Fruit fly (Drosophila melanogaster) whole organism, embryonic: ENCODE data around the gene SkpC.
A peak's percentile ranks its signal among the peaks of the same experiment; 100 is the strongest.

Experiments used
- Asciz ChIP-seq: fragments of 200-800 bp; sonication (Bioruptor generic); optimal IDR thresholded peaks from 2 replicates; lab custom pipeline; 2017; ENCODE audit warnings: missing biosample characterization, mild to moderate bottlenecking, missing genetic modification characterization, missing genetic modification reagents
- Atf-2 ChIP-seq: fragments of 200-800 bp; sonication (Bioruptor generic); optimal IDR thresholded peaks from 2 replicates; lab custom pipeline; 2016; ENCODE audit warnings: missing biosample characterization, missing genetic modification characterization
- BEAF-32 ChIP-seq: fragments of 200-800 bp; sonication (Bioruptor generic); optimal IDR thresholded peaks from 3 replicates; lab custom pipeline; 2017; ENCODE audit warnings: missing biosample characterization, missing genetic modification characterization, mild to moderate bottlenecking, moderate library complexity, missing genetic modification reagents
- BtbVII ChIP-seq: fragments of 200-800 bp; sonication (Bioruptor generic); optimal IDR thresholded peaks from 3 replicates; lab custom pipeline; 2017; ENCODE audit warnings: missing biosample characterization, mild to moderate bottlenecking, missing genetic modification characterization
- CG10147 ChIP-seq: fragments of 200-800 bp; sonication (Bioruptor generic); optimal IDR thresholded peaks from 2 replicates; lab custom pipeline; 2019; ENCODE audit warnings: missing biosample characterization, mild to moderate bottlenecking, missing genetic modification characterization, moderate library complexity
- CG10274 ChIP-seq: fragments of 200-800 bp; sonication (Bioruptor generic); optimal IDR thresholded peaks from 3 replicates; lab custom pipeline; 2017; ENCODE audit warnings: missing biosample characterization, mild to moderate bottlenecking, missing genetic modification characterization
- CG10366 ChIP-seq: fragments of 200-800 bp; sonication (Bioruptor generic); IDR thresholded peaks from 2 replicates; pipeline ENCODE4 v1.3.6; 2022; ENCODE audit warnings: missing biosample characterization, missing genetic modification characterization
- CG13424 ChIP-seq: fragments of 200-800 bp; sonication (Bioruptor generic); optimal IDR thresholded peaks from 2 replicates; lab custom pipeline; 2019; ENCODE audit warnings: missing biosample characterization, mild to moderate bottlenecking, missing genetic modification characterization, moderate library complexity
- CG13775 ChIP-seq: fragments of 200-800 bp; sonication (Bioruptor generic); optimal IDR thresholded peaks from 3 replicates; lab custom pipeline; 2017; ENCODE audit warnings: missing biosample characterization, mild to moderate bottlenecking, missing genetic modification characterization
- CG14965 ChIP-seq: fragments of 200-800 bp; sonication (Bioruptor generic); optimal IDR thresholded peaks from 2 replicates; lab custom pipeline; 2016; ENCODE audit warnings: missing biosample characterization, missing genetic modification characterization, borderline replicate concordance
- CG1603 ChIP-seq: fragments of 200-800 bp; sonication (Bioruptor generic); optimal IDR thresholded peaks from 2 replicates; lab custom pipeline; 2019; ENCODE audit warnings: missing biosample characterization, mild to moderate bottlenecking, missing genetic modification characterization, moderate library complexity
- CG17802 ChIP-seq: fragments of 200-800 bp; sonication (Bioruptor generic); optimal IDR thresholded peaks from 2 replicates; lab custom pipeline; 2018; ENCODE audit warnings: missing biosample characterization, mild to moderate bottlenecking, missing genetic modification characterization, moderate library complexity
- CG3995 ChIP-seq: fragments of 200-800 bp; sonication (Bioruptor generic); optimal IDR thresholded peaks from 3 replicates; lab custom pipeline; 2016; ENCODE audit warnings: missing biosample characterization, missing genetic modification characterization
- CG42726 ChIP-seq: fragments of 200-800 bp; sonication (Bioruptor generic); IDR thresholded peaks from 2 replicates; pipeline ENCODE4 v1.3.6; 2022; ENCODE audit warnings: missing biosample characterization, missing genetic modification characterization; ENCODE audit not compliant: partially characterized antibody
- CG6765 ChIP-seq: fragments of 200-800 bp; sonication (Bioruptor generic); optimal IDR thresholded peaks from 3 replicates; lab custom pipeline; 2017; ENCODE audit warnings: missing biosample characterization, mild to moderate bottlenecking, missing genetic modification characterization
- CG6813 ChIP-seq: fragments of 200-800 bp; sonication (Bioruptor generic); optimal IDR thresholded peaks from 2 replicates; lab custom pipeline; 2017; ENCODE audit warnings: missing biosample characterization, missing genetic modification characterization, mild to moderate bottlenecking, moderate library complexity, missing genetic modification reagents
- CG9437 ChIP-seq: fragments of 200-800 bp; sonication (Bioruptor generic); optimal IDR thresholded peaks from 2 replicates; lab custom pipeline; 2018; ENCODE audit warnings: missing biosample characterization, mild to moderate bottlenecking, missing genetic modification characterization
- D ChIP-seq, 2 experiments: fragments of 200-800 bp in 1 of 2; fragments of >200 bp in 1 of 2; sonication (Bioruptor generic) in 1 of 2; optimal IDR thresholded peaks; 2 replicates in 1 of 2; 3 replicates in 1 of 2; lab custom pipeline; 2017; ENCODE audit warnings: mild to moderate bottlenecking in 1 of 2, missing biosample characterization in 1 of 2, missing genetic modification characterization in 1 of 2, missing genetic modification reagents in 1 of 2
- D19A ChIP-seq: fragments of 200-800 bp; optimal IDR thresholded peaks from 3 replicates; lab custom pipeline; 2019; ENCODE audit warnings: missing biosample characterization, mild to moderate bottlenecking, missing genetic modification characterization, moderate library complexity
- D19B ChIP-seq: fragments of 200-800 bp; sonication (Bioruptor generic); optimal IDR thresholded peaks from 2 replicates; lab custom pipeline; 2017; ENCODE audit warnings: missing biosample characterization, mild to moderate bottlenecking, missing genetic modification characterization
- Dp ChIP-seq: fragments of 200-800 bp; sonication (Bioruptor generic); optimal IDR thresholded peaks from 2 replicates; lab custom pipeline; 2018; ENCODE audit warnings: missing biosample characterization, mild to moderate bottlenecking, missing genetic modification characterization, moderate library complexity
- GATAe ChIP-seq: fragments of 200-800 bp; sonication (Bioruptor generic); conservative IDR thresholded peaks from 2 replicates; pipeline ENCODE4 v1.3.6; 2022; ENCODE audit warnings: missing biosample characterization, missing genetic modification characterization
- Gsc ChIP-seq: fragments of 200-800 bp; sonication (Bioruptor generic); IDR thresholded peaks from 2 replicates; pipeline ENCODE4 v1.3.6; 2022; ENCODE audit warnings: missing biosample characterization, missing genetic modification characterization
- HmgZ ChIP-seq: fragments of 200-800 bp; sonication (Bioruptor generic); optimal IDR thresholded peaks from 2 replicates; lab custom pipeline; 2018; ENCODE audit warnings: missing biosample characterization, mild to moderate bottlenecking, missing genetic modification characterization
- Kr ChIP-seq: fragments of 200-800 bp; sonication (Bioruptor generic); optimal IDR thresholded peaks from 2 replicates; lab custom pipeline; 2017; ENCODE audit warnings: missing biosample characterization, mild to moderate bottlenecking, missing genetic modification characterization
- Lhr ChIP-seq: fragments of 200-800 bp; sonication (Bioruptor generic); optimal IDR thresholded peaks from 3 replicates; lab custom pipeline; 2017; ENCODE audit warnings: mild to moderate bottlenecking, missing biosample characterization, missing genetic modification reagents, missing genetic modification characterization
- Lpt ChIP-seq: fragments of >200 bp; optimal IDR thresholded peaks from 2 replicates; lab custom pipeline; 2018; ENCODE audit warnings: missing biosample characterization, missing genetic modification characterization
- Mrtf ChIP-seq: fragments of 200-800 bp; sonication (Bioruptor generic); IDR thresholded peaks from 3 replicates; pipeline ENCODE4 v1.3.6; 2022; ENCODE audit warnings: missing biosample characterization, missing genetic modification characterization
- Myb ChIP-seq: fragments of 200-800 bp; sonication (Bioruptor generic); optimal IDR thresholded peaks from 2 replicates; lab custom pipeline; 2016; ENCODE audit warnings: missing biosample characterization, missing genetic modification characterization
- Poxn ChIP-seq: fragments of 200-800 bp; sonication (Bioruptor generic); IDR thresholded peaks from 2 replicates; pipeline ENCODE4 v1.3.6; 2022; ENCODE audit warnings: missing biosample characterization, missing genetic modification characterization
- Ravus ChIP-seq: fragments of 200-800 bp; sonication (Bioruptor generic); IDR thresholded peaks from 2 replicates; pipeline ENCODE4 v1.3.6; 2022; ENCODE audit warnings: missing biosample characterization, missing genetic modification characterization
- Scr ChIP-seq: fragments of 200-800 bp; sonication (Bioruptor generic); IDR thresholded peaks from 2 replicates; pipeline ENCODE4 v1.3.6; 2022; ENCODE audit warnings: missing biosample characterization, missing genetic modification characterization; ENCODE audit not compliant: partially characterized antibody
- Ssrp ChIP-seq: fragments of 200-800 bp; sonication (Bioruptor generic); optimal IDR thresholded peaks from 2 replicates; lab custom pipeline; 2018; ENCODE audit warnings: missing biosample characterization, mild to moderate bottlenecking, missing genetic modification characterization, moderate library complexity
- TFAM ChIP-seq: fragments of 200-800 bp; sonication (Bioruptor generic); optimal IDR thresholded peaks from 2 replicates; lab custom pipeline; 2017; ENCODE audit warnings: missing biosample characterization, missing genetic modification characterization, inconsistent platforms
- Vsx1 ChIP-seq: fragments of 200-800 bp; sonication (Bioruptor generic); optimal IDR thresholded peaks from 2 replicates; lab custom pipeline; 2017; ENCODE audit warnings: missing biosample characterization, mild to moderate bottlenecking, missing genetic modification characterization, missing genetic modification reagents
- Xrp1 ChIP-seq: fragments of 200-800 bp; sonication (Bioruptor generic); IDR thresholded peaks from 2 replicates; pipeline ENCODE4 v1.3.6; 2022; ENCODE audit warnings: missing biosample characterization, missing genetic modification characterization
- cg ChIP-seq: fragments of 200-800 bp; sonication (Bioruptor generic); optimal IDR thresholded peaks from 3 replicates; lab custom pipeline; 2019; ENCODE audit warnings: missing biosample characterization, mild to moderate bottlenecking, missing genetic modification characterization, moderate library complexity
- chif ChIP-seq, 2 experiments: fragments of 200-800 bp; sonication (Bioruptor generic); optimal IDR thresholded peaks; 3 replicates each; lab custom pipeline; 2016; ENCODE audit warnings: missing biosample characterization in 2 of 2, missing genetic modification characterization in 2 of 2
- disco-r ChIP-seq: fragments of 200-800 bp; sonication (Bioruptor generic); optimal IDR thresholded peaks from 2 replicates; lab custom pipeline; 2016; ENCODE audit warnings: missing biosample characterization, missing genetic modification characterization
- dmrt99B ChIP-seq: fragments of 200-800 bp; sonication (Bioruptor generic); optimal IDR thresholded peaks from 2 replicates; lab custom pipeline; 2018; ENCODE audit warnings: missing biosample characterization, mild to moderate bottlenecking, missing genetic modification characterization, moderate library complexity
- eve ChIP-seq, 2 experiments: fragments of >200 bp; optimal IDR thresholded peaks; 2 replicates each; lab custom pipeline; 2017; ENCODE audit warnings: missing biosample characterization in 2 of 2, missing genetic modification characterization in 2 of 2
- exex ChIP-seq: fragments of 200-800 bp; sonication (Bioruptor generic); optimal IDR thresholded peaks from 4 replicates; lab custom pipeline; 2018; ENCODE audit warnings: missing biosample characterization, mild to moderate bottlenecking, missing genetic modification characterization, moderate library complexity
- gro ChIP-seq: fragments of 200-800 bp; sonication (Bioruptor generic); optimal IDR thresholded peaks from 2 replicates; lab custom pipeline; 2016; ENCODE audit warnings: missing biosample characterization, missing genetic modification characterization
- gsb ChIP-seq: fragments of 200-800 bp; sonication (Bioruptor generic); IDR thresholded peaks from 2 replicates; pipeline ENCODE4 v1.3.6; 2022; ENCODE audit warnings: missing biosample characterization, missing genetic modification characterization
- lab ChIP-seq: fragments of 200-800 bp; sonication (Bioruptor generic); optimal IDR thresholded peaks from 3 replicates; lab custom pipeline; 2017; ENCODE audit warnings: missing biosample characterization, missing genetic modification characterization, mild to moderate bottlenecking, moderate library complexity, missing genetic modification reagents
- sens ChIP-seq: fragments of 200-800 bp; sonication (Bioruptor generic); peaks from one replicate; lab custom pipeline; 2016; ENCODE audit warnings: missing biosample characterization, missing genetic modification characterization
- sug ChIP-seq: fragments of 200-800 bp; optimal IDR thresholded peaks from 2 replicates; lab custom pipeline; 2019; ENCODE audit warnings: missing biosample characterization, mild to moderate bottlenecking, missing genetic modification characterization, moderate library complexity
- tll ChIP-seq, 2 experiments: fragments of 200-800 bp in 1 of 2; fragments of >200 bp in 1 of 2; sonication (Bioruptor generic) in 1 of 2; optimal IDR thresholded peaks; 2 replicates each; lab custom pipeline; 2017 to 2019; ENCODE audit warnings: missing biosample characterization in 2 of 2, missing genetic modification characterization in 2 of 2, mild to moderate bottlenecking in 1 of 2, moderate library complexity in 1 of 2

The SkpC gene

dm6 chrX:19850503-19851094 lies 34.7 kb downstream of the SkpC start (continued):
- TF ChIP-seq Asciz, result peak; percentile 87
- no peak for TF ChIP-seq D (optimal IDR thresholded peaks at IDR 0.05; lab: Kevin White, UChicago)
- TF ChIP-seq D (GFP tag; optimal IDR thresholded peaks at IDR 0.05; lab: Kevin White, UChicago), result peak; percentile 95
- no peak for TF ChIP-seq Dp (GFP tag; lab: Kevin White, UChicago)
- peak in 1 of 2 experiments; percentile 24 for TF ChIP-seq eve (GFP tag; optimal IDR thresholded peaks at IDR 0.05; lab: Kevin White, UChicago)
- TF ChIP-seq CG10366 (GFP tag; lab: Robert Waterston, UW), result peak; percentile 84
- no peak for TF ChIP-seq CG42726 (GFP tag; lab: Robert Waterston, UW)
- peak; percentile 81 for TF ChIP-seq CG9437 (GFP tag; lab: Kevin White, UChicago)
- peak; percentile 75 for TF ChIP-seq CG17802 (tag; lab: Kevin White, UChicago)
- TF ChIP-seq Kr (GFP tag; lab: Kevin White, UChicago), result peak; percentile 74
- TF ChIP-seq lab (GFP tag; lab: Kevin White, UChicago), result peak; percentile 85
- peak; percentile 88 for TF ChIP-seq CG1603 (tag; lab: Kevin White, UChicago)
- peak; percentile 88 for TF ChIP-seq disco-r (GFP tag; lab: Kevin White, UChicago)
- peak; percentile 59 for TF ChIP-seq Myb (GFP tag; lab: Kevin White, UChicago)
- peak; percentile 45 for TF ChIP-seq gro (GFP tag; lab: Kevin White, UChicago)
- peak; percentile 49 for TF ChIP-seq D19B (GFP tag; lab: Kevin White, UChicago)
- peak; percentile 84 for TF ChIP-seq CG13775 (GFP tag; lab: Kevin White, UChicago)
- peak; percentile 81 for TF ChIP-seq Gsc (GFP tag; lab: Robert Waterston, UW)
- TF ChIP-seq CG10147 (GFP tag; lab: Kevin White, UChicago), result peak; percentile 66
- TF ChIP-seq CG13424 (tag; lab: Kevin White, UChicago), result peak; percentile 87
- peak; percentile 79 for TF ChIP-seq Lhr (GFP tag; lab: Kevin White, UChicago)
- no peak for TF ChIP-seq Poxn (GFP tag; lab: Robert Waterston, UW)
- TF ChIP-seq chif (GFP tag; optimal IDR thresholded peaks at IDR 0.05; lab: Kevin White, UChicago), result peak; percentile 92 to 98
- TF ChIP-seq CG6813 (GFP tag; lab: Kevin White, UChicago), result peak; percentile 89
- peak; percentile 82 for TF ChIP-seq HmgZ
- TF ChIP-seq BEAF-32, result no peak
- TF ChIP-seq sug (tag; lab: Kevin White, UChicago), result no peak
- TF ChIP-seq Lpt (GFP tag; lab: Kevin White, UChicago), result no peak
- peak; percentile 93 for TF ChIP-seq dmrt99B (tag; lab: Kevin White, UChicago)
- no peak for TF ChIP-seq CG3995 (GFP tag; lab: Kevin White, UChicago)
- peak; percentile 95 for TF ChIP-seq Ssrp (tag; lab: Kevin White, UChicago)
- no peak for TF ChIP-seq Vsx1 (GFP tag; lab: Kevin White, UChicago)
- TF ChIP-seq Atf-2 (GFP tag; lab: Kevin White, UChicago), result peak; percentile 93
- peak; percentile 67 for TF ChIP-seq TFAM (GFP tag; lab: Kevin White, UChicago)
- peak; percentile 95 for TF ChIP-seq Xrp1 (GFP tag; lab: Robert Waterston, UW)
- peak; percentile 76 for TF ChIP-seq cg
- TF ChIP-seq CG10274 (GFP tag; lab: Kevin White, UChicago), result peak; percentile 52
- no peak for TF ChIP-seq GATAe
- 0 out of 2 replicates have a peak, but pooled peaks have one; percentile 22 for TF ChIP-seq gsb (GFP tag; lab: Robert Waterston, UW)
- peak; percentile 10 for TF ChIP-seq CG6765 (GFP tag; lab: Kevin White, UChicago)
- TF ChIP-seq Mrtf (GFP tag; lab: Robert Waterston, UW), result peak; percentile 84
- peak; percentile 57 for TF ChIP-seq Ravus (GFP tag; lab: Robert Waterston, UW)
- peak; percentile 71 for TF ChIP-seq CG14965 (GFP tag; lab: Kevin White, UChicago)
- TF ChIP-seq exex (tag; lab: Kevin White, UChicago), result no peak
- TF ChIP-seq sens, result peak; percentile 99
- TF ChIP-seq tll (GFP tag; optimal IDR thresholded peaks at IDR 0.05; lab: Kevin White, UChicago), result no peak
- peak; percentile 71 for TF ChIP-seq BtbVII
- TF ChIP-seq D19A, result peak; percentile 81
- no peak for TF ChIP-seq Scr (GFP tag; lab: Robert Waterston, UW)
